Fruit fly (Drosophila melanogaster): ENCODE data around the gene Gagr.

The Gagr gene

DNA sequence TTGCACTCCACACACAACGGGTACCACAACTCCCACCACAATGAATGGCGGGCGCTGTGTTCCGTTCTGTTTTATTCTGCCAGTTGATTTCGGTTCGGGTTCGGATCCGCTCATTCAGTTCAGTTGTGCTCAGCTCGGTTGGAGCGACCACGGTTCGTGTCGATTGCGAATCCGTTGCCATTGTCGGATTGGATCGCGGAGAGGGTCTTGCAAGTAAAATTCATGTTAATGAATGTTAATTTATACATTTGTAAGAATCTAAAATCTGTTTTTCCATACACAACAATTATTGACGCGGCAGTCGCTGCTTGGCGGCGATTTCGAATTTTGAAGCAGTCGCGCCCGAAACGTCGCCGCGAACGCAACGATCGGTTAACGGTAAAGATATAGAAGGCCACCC lies at the start of gene Gagr:
Gene Gagr, plus strand, starts transcription at position 81 of the 400 bp plus-strand sequence.
- TF ChIP-seq CG17801 (GFP tag; optimal IDR thresholded peaks at IDR 0.05; ENCODE audit: partially characterized antibody) = no peak

- TF ChIP-seq CG17801 (GFP tag; optimal IDR thresholded peaks at IDR 0.05; ENCODE audit: partially characterized antibody) = no peak
These were observed 48.4 kb upstream of the Gagr start, which contains the start of gene CG33257 for dm6 chr3L:16346023-16346422. Gene CG33257 (plus strand): TSS chr3L:16346323.

DNA sequence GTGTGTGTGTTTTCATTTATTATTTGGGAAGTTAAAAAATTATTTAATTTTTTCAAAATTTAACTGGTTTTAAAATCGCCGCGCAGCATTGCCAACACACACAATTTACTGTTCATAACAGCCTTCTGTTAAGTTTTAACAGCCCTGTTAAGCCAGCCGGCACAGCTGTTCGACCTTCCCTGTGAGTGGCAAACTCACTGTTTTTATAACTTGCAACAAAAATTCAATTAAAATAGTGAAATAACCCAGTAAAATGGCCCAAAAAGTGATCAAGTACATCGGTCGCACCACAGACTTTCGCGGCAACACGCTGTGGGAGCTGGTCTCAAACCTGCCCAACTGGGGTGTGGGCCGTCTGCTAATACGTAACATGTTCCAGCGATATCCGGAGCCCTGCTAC lies 46.5 kb upstream of the Gagr start, which contains the start of gene mRpS34:
Gene mRpS34, plus strand, starts transcription at position 161 of the 400 bp plus-strand sequence.
- no peak for TF ChIP-seq CG17801 (GFP tag; optimal IDR thresholded peaks at IDR 0.05; ENCODE audit: partially characterized antibody)

DNA sequence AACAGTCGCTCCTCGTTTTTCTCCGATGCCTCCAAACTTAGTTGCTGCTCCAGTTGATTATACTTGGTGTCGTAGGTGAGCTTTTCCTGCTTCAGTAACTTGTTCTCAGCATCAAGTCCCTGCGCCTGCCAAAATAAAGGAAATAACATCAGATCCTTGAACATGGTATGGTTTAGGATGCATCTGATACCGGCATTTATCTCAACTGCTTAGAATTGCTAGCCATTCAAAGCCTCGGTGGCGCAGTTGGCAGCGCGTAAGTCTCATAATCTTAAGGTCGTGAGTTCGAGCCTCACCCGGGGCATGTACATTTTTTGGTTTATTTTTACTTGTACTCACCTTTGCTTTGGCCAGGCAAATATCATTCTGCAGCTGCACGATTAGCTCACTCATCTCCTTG lies 44.7 kb upstream of the Gagr start:
- no peak for TF ChIP-seq CG17801 (GFP tag; optimal IDR thresholded peaks at IDR 0.05; ENCODE audit: partially characterized antibody)

DNA sequence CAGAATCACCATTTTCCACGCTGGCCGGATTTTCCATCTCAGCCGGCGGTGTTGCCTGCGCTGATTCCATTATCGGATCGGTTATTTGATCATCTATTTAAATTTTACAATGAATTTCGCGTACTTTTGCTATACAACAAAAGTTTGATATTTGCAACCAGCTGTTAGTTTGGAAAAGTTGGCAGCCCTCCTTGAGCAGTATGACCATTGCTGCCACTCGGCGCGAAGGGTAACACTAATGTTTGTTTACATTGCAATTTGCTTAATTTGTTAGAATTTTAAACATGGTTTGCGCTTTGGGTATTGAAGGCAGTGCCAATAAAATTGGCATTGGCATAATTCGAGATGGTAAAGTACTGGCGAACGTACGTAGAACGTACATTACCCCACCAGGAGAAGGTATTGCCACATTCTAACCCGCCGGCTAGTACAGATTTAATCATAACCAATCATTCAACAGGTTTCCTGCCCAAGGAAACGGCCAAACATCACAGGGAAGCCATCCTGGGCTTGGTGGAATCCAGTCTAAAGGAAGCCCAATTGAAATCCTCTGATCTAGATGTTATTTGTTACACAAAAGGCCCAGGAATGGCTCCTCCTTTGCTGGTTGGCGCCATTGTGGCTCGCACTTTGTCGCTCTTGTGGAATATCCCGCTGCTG lies 42.5 kb upstream of the Gagr start, which contains the start of the genes Golgin104 and Tcs3:
Gene Golgin104, minus strand, starts transcription at position 182 of the 660 bp plus-strand sequence.
Gene Tcs3, plus strand, starts transcription at position 222 of the 660 bp plus-strand sequence.
- no peak for TF ChIP-seq CG17801 (GFP tag; optimal IDR thresholded peaks at IDR 0.05; ENCODE audit: partially characterized antibody)

- no peak for TF ChIP-seq CG17801 (GFP tag; optimal IDR thresholded peaks at IDR 0.05; ENCODE audit: partially characterized antibody)
These were observed 40.2 kb upstream of the Gagr start, which contains the start of gene Pdh for dm6 chr3L:16354197-16354596. Gene Pdh (minus strand): TSS chr3L:16354297.

dm6 chr3L:16356171-16356765 lies 38.1 kb upstream of the Gagr start:
- no peak for TF ChIP-seq CG17801 (GFP tag; optimal IDR thresholded peaks at IDR 0.05; ENCODE audit: partially characterized antibody)

dm6 chr3L:16357187-16357728 lies 37.1 kb upstream of the Gagr start:
- TF ChIP-seq CG17801 (GFP tag; optimal IDR thresholded peaks at IDR 0.05; ENCODE audit: partially characterized antibody) = no peak

DNA sequence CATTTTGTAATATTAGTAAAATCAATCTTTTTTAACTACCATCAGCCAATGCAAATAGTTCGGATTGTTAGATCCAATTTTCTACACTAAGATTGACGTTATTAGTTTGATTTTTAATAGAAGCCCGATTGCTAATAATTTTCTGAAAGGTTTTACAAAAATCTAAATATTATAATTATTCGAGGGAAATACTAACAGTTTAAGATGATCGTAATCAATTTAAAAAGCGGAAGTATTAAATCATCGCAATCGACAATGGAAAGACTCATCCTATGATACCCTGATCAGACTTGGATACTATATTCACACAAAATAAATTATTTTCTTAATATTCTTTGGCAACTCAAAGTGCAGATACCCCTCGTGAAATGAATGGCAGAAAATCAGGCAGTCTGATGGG lies 36.5 kb upstream of the Gagr start:
- TF ChIP-seq CG17801 (GFP tag; optimal IDR thresholded peaks at IDR 0.05; ENCODE audit: partially characterized antibody) = no peak

DNA sequence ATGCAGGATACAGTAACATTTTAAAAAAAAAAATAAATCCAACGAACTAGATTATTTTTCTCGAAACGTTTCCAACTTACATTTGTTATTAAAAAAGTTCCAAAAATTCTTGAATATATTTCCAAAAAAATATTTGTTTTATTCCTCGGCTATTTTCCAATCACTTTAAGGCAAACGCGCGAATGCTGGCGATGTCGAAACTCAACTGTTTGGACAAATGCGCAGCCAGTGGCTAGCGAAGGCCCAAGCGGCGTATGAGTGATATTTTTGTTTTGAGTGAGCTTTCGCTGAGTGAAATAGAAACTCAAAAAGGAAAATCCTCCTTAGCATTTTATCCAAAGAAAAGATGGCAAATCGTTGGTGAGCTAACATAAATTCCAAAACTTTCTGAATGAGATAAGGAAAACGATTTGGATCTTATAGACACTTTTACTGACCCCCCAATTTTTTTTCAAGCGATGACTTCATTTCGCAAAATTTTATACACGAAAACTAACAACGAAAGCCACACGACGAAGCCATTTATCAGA lies 35.1 kb upstream of the Gagr start, which contains the start of gene ringer:
Gene ringer, minus strand, starts transcription at position 210 of the 530 bp plus-strand sequence.
- no peak for TF ChIP-seq CG17801 (GFP tag; optimal IDR thresholded peaks at IDR 0.05; ENCODE audit: partially characterized antibody)

dm6 chr3L:16359795-16360194 lies 34.6 kb upstream of the Gagr start:
- no peak for TF ChIP-seq CG17801 (GFP tag; optimal IDR thresholded peaks at IDR 0.05; ENCODE audit: partially characterized antibody)

DNA sequence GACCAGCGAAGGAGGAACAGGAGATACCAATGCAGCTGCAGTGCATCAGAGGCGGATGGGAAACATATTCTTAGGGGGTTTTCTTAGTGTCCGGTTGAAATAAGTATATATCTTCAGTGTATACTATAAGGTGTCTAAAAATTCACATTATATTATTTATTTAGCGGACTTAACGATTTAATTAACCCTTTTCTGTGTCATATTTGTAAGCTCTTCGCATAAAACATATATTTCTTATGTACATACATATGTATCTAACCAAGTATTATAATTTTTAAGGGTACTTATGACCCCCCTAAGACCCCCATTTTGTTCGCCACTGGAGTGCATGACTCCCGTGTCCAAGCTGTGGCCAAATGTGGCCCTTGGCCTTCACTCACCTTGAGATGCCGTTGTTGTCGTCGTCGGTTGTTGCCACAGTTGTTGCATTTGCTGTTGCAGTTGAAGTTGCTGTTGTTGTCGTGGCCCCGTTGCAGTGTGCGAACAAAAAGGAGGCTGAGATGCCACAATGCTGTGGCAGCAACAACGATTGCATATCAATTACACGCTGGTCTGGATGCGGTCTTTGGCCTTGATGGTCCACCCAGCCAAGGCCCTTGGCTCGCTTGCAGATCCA lies 33.1 kb upstream of the Gagr start:
- TF ChIP-seq CG17801 (GFP tag; optimal IDR thresholded peaks at IDR 0.05; ENCODE audit: partially characterized antibody) = no peak

dm6 chr3L:16362119-16362653 lies 32.2 kb upstream of the Gagr start, which contains the start of gene Cpr72Ea:
Gene Cpr72Ea (plus strand): TSS chr3L:16362603.
- TF ChIP-seq CG17801 (GFP tag; optimal IDR thresholded peaks at IDR 0.05; ENCODE audit: partially characterized antibody) = no peak

DNA sequence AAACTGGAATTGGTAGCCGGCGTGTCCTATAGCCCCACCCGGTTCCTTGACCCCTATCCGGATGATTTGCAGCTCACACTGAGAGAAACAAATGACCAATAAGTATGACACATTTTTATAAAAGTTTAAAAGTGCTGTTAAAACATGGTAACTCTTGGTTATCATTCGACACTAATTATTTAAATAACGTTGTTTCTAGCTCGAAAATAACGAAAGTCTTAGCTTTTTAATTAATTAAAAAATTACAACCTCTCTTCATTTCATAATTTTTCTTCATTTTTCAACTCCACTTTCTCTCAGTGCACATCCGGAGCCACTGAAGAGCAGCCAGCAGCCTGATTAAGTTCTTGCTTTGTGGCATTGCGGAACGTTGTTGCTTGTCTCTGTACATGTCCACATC lies 30.2 kb upstream of the Gagr start:
- no peak for TF ChIP-seq CG17801 (GFP tag; optimal IDR thresholded peaks at IDR 0.05; ENCODE audit: partially characterized antibody)

- TF ChIP-seq CG17801 (GFP tag; optimal IDR thresholded peaks at IDR 0.05; ENCODE audit: partially characterized antibody) = no peak
These were observed 29.8 kb upstream of the Gagr start, which contains the start of gene Cpr72Eb for dm6 chr3L:16364599-16364998. Gene Cpr72Eb (plus strand): TSS chr3L:16364899.
